Fruit fly (Drosophila melanogaster) whole organism, embryonic: ENCODE data around the gene Prosbeta6.

Source experiments
- Ada2b ChIP-seq: fragments of 200-800 bp; sonication (Bioruptor generic); IDR thresholded peaks from 2 replicates; pipeline ENCODE4 v1.3.6; 2022; ENCODE audit warnings: missing biosample characterization, missing genetic modification characterization
- Asciz ChIP-seq: fragments of 200-800 bp; sonication (Bioruptor generic); optimal IDR thresholded peaks from 2 replicates; lab custom pipeline; 2017; ENCODE audit warnings: missing biosample characterization, mild to moderate bottlenecking, missing genetic modification characterization, missing genetic modification reagents
- B-H2 ChIP-seq: fragments of 200-800 bp; sonication (Bioruptor generic); optimal IDR thresholded peaks from 2 replicates; lab custom pipeline; 2018; ENCODE audit warnings: missing biosample characterization, mild to moderate bottlenecking, missing genetic modification characterization
- BtbVII ChIP-seq: fragments of 200-800 bp; sonication (Bioruptor generic); optimal IDR thresholded peaks from 3 replicates; lab custom pipeline; 2017; ENCODE audit warnings: missing biosample characterization, mild to moderate bottlenecking, missing genetic modification characterization
- CG10209 ChIP-seq: fragments of 200-800 bp; sonication (Bioruptor generic); optimal IDR thresholded peaks from 3 replicates; lab custom pipeline; 2017; ENCODE audit warnings: missing biosample characterization, mild to moderate bottlenecking, missing genetic modification characterization, missing genetic modification reagents
- CG1024 ChIP-seq: fragments of 200-800 bp; sonication (Bioruptor generic); IDR thresholded peaks from 2 replicates; pipeline ENCODE4 v1.3.6; 2022; ENCODE audit warnings: missing biosample characterization, missing genetic modification characterization
- CG10267 ChIP-seq: fragments of 200-800 bp; sonication (Bioruptor generic); optimal IDR thresholded peaks from 2 replicates; lab custom pipeline; 2018; ENCODE audit warnings: missing biosample characterization, mild to moderate bottlenecking, missing genetic modification characterization, moderate library complexity
- CG10654 ChIP-seq: fragments of 200-800 bp; sonication (Bioruptor generic); optimal IDR thresholded peaks from 2 replicates; lab custom pipeline; 2016; ENCODE audit warnings: missing biosample characterization, missing genetic modification characterization
- CG12769 ChIP-seq: fragments of 200-800 bp; sonication (Bioruptor generic); optimal IDR thresholded peaks from 2 replicates; lab custom pipeline; 2019; ENCODE audit warnings: missing biosample characterization, mild to moderate bottlenecking, missing genetic modification characterization, moderate library complexity
- CG12942 ChIP-seq: fragments of 200-800 bp; sonication (Bioruptor generic); optimal IDR thresholded peaks from 3 replicates; lab custom pipeline; 2016; ENCODE audit warnings: missing biosample characterization, missing genetic modification characterization
- CG13624 ChIP-seq: fragments of 200-800 bp; sonication (Bioruptor generic); optimal IDR thresholded peaks from 2 replicates; lab custom pipeline; 2016; ENCODE audit warnings: missing biosample characterization, missing genetic modification characterization
- CG17186 ChIP-seq: fragments of 200-800 bp; sonication (Bioruptor generic); optimal IDR thresholded peaks from 3 replicates; lab custom pipeline; 2017; ENCODE audit warnings: missing biosample characterization, missing genetic modification reagents, missing genetic modification characterization
- CG17385 ChIP-seq: fragments of 200-800 bp; sonication (Bioruptor generic); optimal IDR thresholded peaks from 3 replicates; lab custom pipeline; 2018; ENCODE audit warnings: missing biosample characterization, mild to moderate bottlenecking, missing genetic modification characterization
- CG1832 ChIP-seq: fragments of 200-800 bp; sonication (Bioruptor generic); optimal IDR thresholded peaks from 2 replicates; lab custom pipeline; 2017; ENCODE audit warnings: missing biosample characterization, mild to moderate bottlenecking, missing genetic modification characterization, inconsistent platforms
- CG18764 ChIP-seq: fragments of 200-800 bp; sonication (Bioruptor generic); optimal IDR thresholded peaks from 3 replicates; lab custom pipeline; 2016; ENCODE audit warnings: missing biosample characterization, missing genetic modification characterization
- CG2202 ChIP-seq: fragments of 200-800 bp; sonication (Bioruptor generic); optimal IDR thresholded peaks from 2 replicates; lab custom pipeline; 2018; ENCODE audit warnings: missing biosample characterization, mild to moderate bottlenecking, missing genetic modification characterization
- CG5245 ChIP-seq: fragments of 200-800 bp; sonication (Bioruptor generic); optimal IDR thresholded peaks from 3 replicates; lab custom pipeline; 2016; ENCODE audit warnings: missing biosample characterization, missing genetic modification characterization
- CG5953 ChIP-seq: fragments of 200-800 bp; sonication (Bioruptor generic); IDR thresholded peaks from 2 replicates; pipeline ENCODE4 v1.3.6; 2022; ENCODE audit warnings: missing biosample characterization, missing genetic modification characterization
- CG6175 ChIP-seq: fragments of 200-800 bp; sonication (Bioruptor generic); IDR thresholded peaks from 3 replicates; pipeline ENCODE4 v1.3.6; 2022; ENCODE audit warnings: missing biosample characterization, missing genetic modification characterization
- CG6254 ChIP-seq: fragments of 200-800 bp; sonication (Bioruptor generic); optimal IDR thresholded peaks from 3 replicates; lab custom pipeline; 2017; ENCODE audit warnings: mild to moderate bottlenecking, missing biosample characterization, missing genetic modification reagents, missing genetic modification characterization
- CG7556 ChIP-seq: fragments of 200-800 bp; sonication (Bioruptor generic); optimal IDR thresholded peaks from 2 replicates; lab custom pipeline; 2017; ENCODE audit warnings: missing biosample characterization, mild to moderate bottlenecking, missing genetic modification characterization
- CG8388 ChIP-seq: fragments of 200-800 bp; sonication (Bioruptor generic); optimal IDR thresholded peaks from 2 replicates; lab custom pipeline; 2019; ENCODE audit warnings: missing biosample characterization, mild to moderate bottlenecking, missing genetic modification characterization, moderate library complexity
- CG9727 ChIP-seq: fragments of 200-800 bp; sonication (Bioruptor generic); optimal IDR thresholded peaks from 3 replicates; lab custom pipeline; 2017; ENCODE audit warnings: missing biosample characterization, mild to moderate bottlenecking, missing genetic modification characterization
- CG9817 ChIP-seq: fragments of 200-800 bp; sonication (Bioruptor generic); optimal IDR thresholded peaks from 2 replicates; lab custom pipeline; 2018; ENCODE audit warnings: missing biosample characterization, mild to moderate bottlenecking, missing genetic modification characterization, moderate library complexity
- CTCF ChIP-seq: fragments of 200-800 bp; sonication (Bioruptor generic); optimal IDR thresholded peaks from 2 replicates; lab custom pipeline; 2017; ENCODE audit warnings: missing biosample characterization, mild to moderate bottlenecking, missing genetic modification characterization, moderate library complexity
- D ChIP-seq, 2 experiments: fragments of 200-800 bp in 1 of 2; fragments of >200 bp in 1 of 2; sonication (Bioruptor generic) in 1 of 2; optimal IDR thresholded peaks; 2 replicates in 1 of 2; 3 replicates in 1 of 2; lab custom pipeline; 2017; ENCODE audit warnings: mild to moderate bottlenecking in 1 of 2, missing biosample characterization in 1 of 2, missing genetic modification characterization in 1 of 2, missing genetic modification reagents in 1 of 2
- Fer1 ChIP-seq: fragments of 200-800 bp; sonication (Bioruptor generic); optimal IDR thresholded peaks from 2 replicates; lab custom pipeline; 2017; ENCODE audit warnings: missing biosample characterization, mild to moderate bottlenecking, missing genetic modification characterization
- HLH3B ChIP-seq: fragments of 200-800 bp; sonication (Bioruptor generic); IDR thresholded peaks from 2 replicates; pipeline ENCODE4 v1.3.6; 2022; ENCODE audit warnings: missing biosample characterization, missing genetic modification characterization
- HLH4C ChIP-seq: fragments of 200-800 bp; sonication (Bioruptor generic); IDR thresholded peaks from 3 replicates; pipeline ENCODE4 v1.3.6; 2022; ENCODE audit warnings: missing biosample characterization, missing genetic modification characterization; ENCODE audit not compliant: partially characterized antibody
- Hr78 ChIP-seq, 2 experiments: fragments of 200-800 bp in 1 of 2; fragments of >200 bp in 1 of 2; sonication (Bioruptor generic) in 1 of 2; optimal IDR thresholded peaks; 2 replicates each; lab custom pipeline; 2017 to 2019; ENCODE audit warnings: missing biosample characterization in 2 of 2, missing genetic modification characterization in 2 of 2, mild to moderate bottlenecking in 1 of 2, moderate library complexity in 1 of 2
- Jarid2 ChIP-seq: fragments of 200-800 bp; sonication (Bioruptor generic); optimal IDR thresholded peaks from 3 replicates; lab custom pipeline; 2017; ENCODE audit warnings: mild to moderate bottlenecking, missing biosample characterization, missing genetic modification reagents, missing genetic modification characterization
- Lhr ChIP-seq: fragments of 200-800 bp; sonication (Bioruptor generic); optimal IDR thresholded peaks from 3 replicates; lab custom pipeline; 2017; ENCODE audit warnings: mild to moderate bottlenecking, missing biosample characterization, missing genetic modification reagents, missing genetic modification characterization
- Side ChIP-seq: fragments of 200-800 bp; sonication (Bioruptor generic); optimal IDR thresholded peaks from 2 replicates; lab custom pipeline; 2016; ENCODE audit warnings: missing biosample characterization, missing genetic modification characterization
- Vsx1 ChIP-seq: fragments of 200-800 bp; sonication (Bioruptor generic); optimal IDR thresholded peaks from 2 replicates; lab custom pipeline; 2017; ENCODE audit warnings: missing biosample characterization, mild to moderate bottlenecking, missing genetic modification characterization, missing genetic modification reagents
- ap ChIP-seq: fragments of 200-800 bp; sonication (Bioruptor generic); IDR thresholded peaks from 2 replicates; pipeline ENCODE4 v1.3.6; 2022; ENCODE audit warnings: missing biosample characterization, missing genetic modification characterization
- ara ChIP-seq: fragments of 200-800 bp; sonication (Bioruptor generic); IDR thresholded peaks from 2 replicates; pipeline ENCODE4 v1.3.6; 2022; ENCODE audit warnings: missing biosample characterization, missing genetic modification characterization
- ash1 ChIP-seq: fragments of 200-800 bp; sonication (Bioruptor generic); optimal IDR thresholded peaks from 2 replicates; lab custom pipeline; 2018; ENCODE audit warnings: missing biosample characterization, mild to moderate bottlenecking, missing genetic modification characterization
- br ChIP-seq: fragments of >200 bp; optimal IDR thresholded peaks from 2 replicates; lab custom pipeline; 2017
- croc ChIP-seq: fragments of 200-800 bp; sonication (Bioruptor generic); conservative IDR thresholded peaks from 3 replicates; pipeline ENCODE4 v1.3.6; 2022; ENCODE audit warnings: missing biosample characterization, missing genetic modification characterization
- danr ChIP-seq: fragments of 200-800 bp; sonication (Bioruptor generic); IDR thresholded peaks from 2 replicates; pipeline ENCODE4 v1.3.6; 2022; ENCODE audit warnings: missing biosample characterization, missing genetic modification characterization
- fd96Cb ChIP-seq: fragments of 200-800 bp; sonication (Bioruptor generic); optimal IDR thresholded peaks from 2 replicates; lab custom pipeline; 2018; ENCODE audit warnings: missing biosample characterization, mild to moderate bottlenecking, missing genetic modification characterization, moderate library complexity
- ftz-f1 ChIP-seq: fragments of 200-800 bp; sonication (Bioruptor generic); optimal IDR thresholded peaks from 2 replicates; lab custom pipeline; 2016; ENCODE audit warnings: missing biosample characterization, missing genetic modification characterization
- grau ChIP-seq: fragments of 200-800 bp; optimal IDR thresholded peaks from 3 replicates; lab custom pipeline; 2019; ENCODE audit warnings: missing biosample characterization, mild to moderate bottlenecking, missing genetic modification characterization, moderate library complexity
- gro ChIP-seq: fragments of 200-800 bp; sonication (Bioruptor generic); optimal IDR thresholded peaks from 2 replicates; lab custom pipeline; 2016; ENCODE audit warnings: missing biosample characterization, missing genetic modification characterization
- lola ChIP-seq, 3 experiments: fragments of >200 bp in 2 of 3; fragments of 200-800 bp in 1 of 3; sonication (Bioruptor generic) in 1 of 3; optimal IDR thresholded peaks; 2 replicates each; lab custom pipeline; 2017 to 2019; ENCODE audit warnings: missing biosample characterization in 3 of 3, missing genetic modification characterization in 3 of 3, mild to moderate bottlenecking in 1 of 3, moderate library complexity in 1 of 3
- maf-S ChIP-seq: fragments of 200-800 bp; sonication (Bioruptor generic); optimal IDR thresholded peaks from 2 replicates; lab custom pipeline; 2016; ENCODE audit warnings: missing biosample characterization, missing genetic modification characterization
- nau ChIP-seq: fragments of 200-800 bp; sonication (Bioruptor generic); optimal IDR thresholded peaks from 3 replicates; lab custom pipeline; 2017; ENCODE audit warnings: missing biosample characterization, mild to moderate bottlenecking, missing genetic modification characterization, missing genetic modification reagents
- org-1 ChIP-seq: fragments of 200-800 bp; sonication (Bioruptor generic); optimal IDR thresholded peaks from 2 replicates; lab custom pipeline; 2017; ENCODE audit warnings: missing biosample characterization, missing genetic modification characterization
- pros ChIP-seq: fragments of 200-800 bp; sonication (Bioruptor generic); optimal IDR thresholded peaks from 3 replicates; lab custom pipeline; 2019; ENCODE audit warnings: missing biosample characterization, mild to moderate bottlenecking, missing genetic modification characterization, moderate library complexity
- tin ChIP-seq: fragments of 200-800 bp; sonication (Bioruptor generic); optimal IDR thresholded peaks from 3 replicates; lab custom pipeline; 2016; ENCODE audit warnings: missing biosample characterization, missing genetic modification characterization
- zen2 ChIP-seq: fragments of 200-800 bp; sonication (Bioruptor generic); IDR thresholded peaks from 3 replicates; pipeline ENCODE4 v1.3.6; 2022; ENCODE audit warnings: missing biosample characterization, missing genetic modification characterization; ENCODE audit not compliant: partially characterized antibody

Prosbeta6 gene

DNA sequence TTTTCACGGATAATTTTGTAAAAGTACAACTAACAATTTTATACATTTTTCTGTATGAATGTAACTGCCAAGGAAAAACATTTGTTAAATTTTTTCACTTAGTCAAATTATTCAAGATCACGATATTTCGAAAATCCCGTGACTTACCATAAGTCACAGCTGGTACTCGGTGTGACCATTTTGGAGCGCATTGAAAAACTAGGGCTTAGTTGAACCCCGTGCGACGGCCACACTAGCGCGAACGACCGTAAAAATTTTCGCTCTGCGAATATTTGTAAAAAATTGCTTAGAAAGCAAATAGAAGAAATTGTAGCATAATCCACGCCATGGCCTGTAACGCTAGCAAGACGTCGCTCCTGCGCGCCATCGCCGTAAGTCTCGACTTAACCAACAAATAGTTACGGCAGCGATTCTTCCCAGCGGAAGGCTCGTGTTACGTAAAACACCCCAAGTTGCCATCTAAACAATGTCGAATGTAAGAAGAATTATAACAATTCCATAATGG is 26.1 kb downstream of the Prosbeta6 start, which contains the start of gene UQCR-C2 (continued):
- no peak for TF ChIP-seq HLH3B (GFP tag; lab: Robert Waterston, UW)
- peak; percentile 25 for TF ChIP-seq CTCF (GFP tag; lab: Kevin White, UChicago)
- no peak for TF ChIP-seq croc
- TF ChIP-seq CG2202 (tag; lab: Kevin White, UChicago), result no peak
- TF ChIP-seq zen2 (GFP tag; lab: Robert Waterston, UW), result no peak
- no peak for TF ChIP-seq CG5245 (GFP tag; lab: Kevin White, UChicago)
- no peak for TF ChIP-seq CG12769 (tag; lab: Kevin White, UChicago)
- TF ChIP-seq HLH4C (GFP tag; lab: Robert Waterston, UW), result no peak
- TF ChIP-seq CG10654 (GFP tag; lab: Kevin White, UChicago), result no peak
- TF ChIP-seq pros (GFP tag; lab: Kevin White, UChicago), result no peak
- TF ChIP-seq CG10209, result no peak
- TF ChIP-seq tin, result no peak
- no peak for TF ChIP-seq BtbVII (GFP tag; lab: Kevin White, UChicago)
- TF ChIP-seq Lhr (GFP tag; lab: Kevin White, UChicago), result peak; percentile 51
- peak; percentile 71 for TF ChIP-seq B-H2 (GFP tag; lab: Kevin White, UChicago)
- TF ChIP-seq Fer1 (GFP tag; lab: Kevin White, UChicago), result peak; percentile 42
- no peak for TF ChIP-seq org-1 (GFP tag; lab: Kevin White, UChicago)
- TF ChIP-seq CG1024 (GFP tag; lab: Robert Waterston, UW), result no peak
- no peak for TF ChIP-seq Asciz (GFP tag; lab: Kevin White, UChicago)
- TF ChIP-seq br, result no peak
- no peak for TF ChIP-seq CG17385 (GFP tag; lab: Kevin White, UChicago)
- TF ChIP-seq CG17186 (GFP tag; lab: Kevin White, UChicago), result peak; percentile 77
- no peak for TF ChIP-seq CG18764 (GFP tag; lab: Kevin White, UChicago)
- TF ChIP-seq ftz-f1 (GFP tag; lab: Kevin White, UChicago), result peak; percentile 18
- TF ChIP-seq fd96Cb, result no peak
- no peak for TF ChIP-seq CG5953
- TF ChIP-seq CG7556 (GFP tag; lab: Kevin White, UChicago), result no peak
- peak; percentile 41 for TF ChIP-seq grau
- TF ChIP-seq CG13624 (GFP tag; lab: Kevin White, UChicago), result peak; percentile 56
- TF ChIP-seq ap, result no peak
- TF ChIP-seq gro (GFP tag; lab: Kevin White, UChicago), result peak; percentile 54
- no peak for TF ChIP-seq lola (GFP tag; optimal IDR thresholded peaks at IDR 0.05; lab: Kevin White, UChicago)
- TF ChIP-seq Ada2b (GFP tag; lab: Robert Waterston, UW), result no peak
- no peak for TF ChIP-seq ara
- no peak for TF ChIP-seq nau (GFP tag; lab: Kevin White, UChicago)
- TF ChIP-seq Hr78 (GFP tag; optimal IDR thresholded peaks at IDR 0.05; lab: Kevin White, UChicago), result no peak
- no peak for TF ChIP-seq Vsx1 (GFP tag; lab: Kevin White, UChicago)
- TF ChIP-seq danr, result no peak
- no peak for TF ChIP-seq Jarid2 (GFP tag; lab: Kevin White, UChicago)
- no peak for TF ChIP-seq D (optimal IDR thresholded peaks at IDR 0.05; lab: Kevin White, UChicago)
- no peak for TF ChIP-seq D (GFP tag; optimal IDR thresholded peaks at IDR 0.05; lab: Kevin White, UChicago)
- TF ChIP-seq CG9727 (GFP tag; lab: Kevin White, UChicago), result peak; percentile 20
- TF ChIP-seq CG12942 (GFP tag; lab: Kevin White, UChicago), result no peak
- TF ChIP-seq CG6175 (GFP tag; lab: Robert Waterston, UW), result no peak
- TF ChIP-seq CG8388, result no peak
- no peak for TF ChIP-seq CG6254 (GFP tag; lab: Kevin White, UChicago)
- TF ChIP-seq CG9817 (tag; lab: Kevin White, UChicago), result no peak
- TF ChIP-seq CG1832 (GFP tag; lab: Kevin White, UChicago), result no peak
- no peak for TF ChIP-seq ash1 (GFP tag; lab: Kevin White, UChicago)
- peak; percentile 1 for TF ChIP-seq Side
- no peak for TF ChIP-seq maf-S (GFP tag; lab: Kevin White, UChicago)
- peak; percentile 55 for TF ChIP-seq CG10267 (tag; lab: Kevin White, UChicago)
